Worm (Caenorhabditis elegans): ENCODE results near the gene clec-60.

DNA sequence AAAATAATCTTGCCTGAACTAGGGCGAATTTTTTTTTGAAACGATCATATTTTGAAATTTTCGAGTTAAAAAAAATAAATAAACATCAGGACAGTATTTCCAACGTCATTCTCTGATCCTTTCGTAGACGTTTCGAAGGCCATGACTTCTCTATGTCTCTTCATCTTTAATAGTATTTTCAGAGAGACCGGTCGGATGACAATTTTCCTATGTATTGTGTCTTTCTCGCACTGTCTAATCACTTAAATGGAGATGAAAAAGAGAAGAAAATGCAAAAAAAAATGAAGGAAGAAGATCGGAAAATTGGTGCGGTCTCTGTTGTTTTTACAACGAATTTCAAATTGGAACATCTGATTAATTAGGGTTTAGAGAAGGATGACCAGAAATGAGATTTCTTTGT, 43.5 kb upstream of the clec-60 start:
- TF ChIP-seq F13C5.2 (tag; optimal IDR thresholded peaks at IDR 0.05) (no peak), ama-1 (optimal IDR thresholded peaks at IDR 0.05) (no peak), sea-1 (GFP tag; conservative IDR thresholded peaks at IDR 0.05) (no peak), tbx-11 (GFP tag; IDR thresholded peaks at IDR 0.05) (no peak), B0310.2 (tag; optimal IDR thresholded peaks at IDR 0.05) (no peak), flt-1 (GFP tag; IDR thresholded peaks at IDR 0.05) (no peak), scrt-1 (GFP tag; IDR thresholded peaks at IDR 0.05) (no peak), ceh-36 (tag; optimal IDR thresholded peaks at IDR 0.05) (no peak), hnd-1 (tag; optimal IDR thresholded peaks at IDR 0.05) (no peak), tra-4 (tag; optimal IDR thresholded peaks at IDR 0.05) (no peak), hmbx-1 (tag; optimal IDR thresholded peaks at IDR 0.05) (no peak), hmg-4 (GFP tag; optimal IDR thresholded peaks at IDR 0.05) (no peak)
